Worm (Caenorhabditis elegans): Measurements from ENCODE around the gene clec-45.

The clec-45 gene

DNA sequence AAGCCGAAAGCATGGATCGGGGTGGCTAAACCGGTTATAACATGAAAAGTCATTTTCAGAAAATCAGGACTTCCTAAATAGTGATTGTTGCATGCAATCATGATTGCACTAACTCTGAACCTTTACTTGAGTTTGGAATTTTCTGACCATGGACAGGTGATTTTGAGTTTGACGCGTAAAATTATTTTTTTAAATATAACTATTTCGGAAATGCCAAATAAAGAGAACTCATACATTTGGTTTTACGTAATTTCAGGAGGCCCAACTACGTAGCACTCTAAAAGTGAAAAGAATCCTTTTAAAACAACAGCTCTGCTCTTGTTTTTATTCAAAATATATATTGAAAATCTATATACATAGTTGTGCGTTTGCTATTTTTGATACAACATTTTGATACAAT, 13.9 kb downstream of the clec-45 start, which contains the start of gene srh-234:
TSS of gene srh-234 (minus strand) at position 101 of the 400 bp plus-strand sequence.
- TF ChIP-seq ceh-44 (GFP tag; IDR thresholded peaks at IDR 0.05) = no peak
- no peak for TF ChIP-seq gei-8 (GFP tag; optimal IDR thresholded peaks at IDR 0.05)
- no peak for TF ChIP-seq nhr-76 (tag; optimal IDR thresholded peaks at IDR 0.05)

- TF ChIP-seq lin-13 (GFP tag; optimal IDR thresholded peaks at IDR 0.05) = no peak
- TF ChIP-seq unc-62 (GFP tag; optimal IDR thresholded peaks at IDR 0.05 in 1 of 2) = peak in 1 of 2 experiments; percentile 33
- TF ChIP-seq unc-62 (tag; optimal IDR thresholded peaks at IDR 0.05) = no peak
- no peak for TF ChIP-seq tra-1 (GFP tag; IDR thresholded peaks at IDR 0.05)
- no peak for TF ChIP-seq ces-1 (GFP tag; optimal IDR thresholded peaks at IDR 0.05)
- no peak for TF ChIP-seq Y75B8A.6 (GFP tag; IDR thresholded peaks at IDR 0.05)
Measured at ce11 chrV:7653567-7653966, 15.7 kb downstream of the clec-45 start, which contains the start of gene srh-200. Gene srh-200, minus strand, starts transcription at chrV:7653667.

- TF ChIP-seq ctbp-1 (GFP tag; IDR thresholded peaks at IDR 0.05) = no peak
- no peak for TF ChIP-seq lim-7 (GFP tag; IDR thresholded peaks at IDR 0.05)
- TF ChIP-seq madf-9 (GFP tag; conservative IDR thresholded peaks at IDR 0.05) = no peak
- TF ChIP-seq ceh-20 (GFP tag; IDR thresholded peaks at IDR 0.05) = no peak
- no peak for TF ChIP-seq tag-97 (GFP tag; IDR thresholded peaks at IDR 0.05)
- no peak for TF ChIP-seq nhr-111 (GFP tag; optimal IDR thresholded peaks at IDR 0.05)
- no peak for TF ChIP-seq nhr-6 (tag; optimal IDR thresholded peaks at IDR 0.05)
- no peak for TF ChIP-seq ceh-82 (tag; optimal IDR thresholded peaks at IDR 0.05)
- no peak for TF ChIP-seq daf-19 (GFP tag; conservative IDR thresholded peaks at IDR 0.05)
- TF ChIP-seq F26F4.8 (GFP tag; conservative IDR thresholded peaks at IDR 0.05) = no peak
- TF ChIP-seq Y75B8A.6 (GFP tag; IDR thresholded peaks at IDR 0.05) = no peak
- TF ChIP-seq Y105C5A.15 (GFP tag; IDR thresholded peaks at IDR 0.05) = no peak
- no peak for TF ChIP-seq ztf-7 (tag; optimal IDR thresholded peaks at IDR 0.05)
- TF ChIP-seq R02D3.7 (tag; optimal IDR thresholded peaks at IDR 0.05) = no peak
- TF ChIP-seq madf-5 (GFP tag; IDR thresholded peaks at IDR 0.05) = no peak
Measured at ce11 chrV:7667940-7668339, 30.0 kb downstream of the clec-45 start, which contains the start of gene C12D5.5. Gene C12D5.5, plus strand, starts transcription at chrV:7668240.

- TF ChIP-seq lin-13 (GFP tag; optimal IDR thresholded peaks at IDR 0.05) (no peak), Y75B8A.6 (GFP tag; IDR thresholded peaks at IDR 0.05) (no peak), zfp-3 (GFP tag; conservative IDR thresholded peaks at IDR 0.05) (no peak), lin-29 (GFP tag; IDR thresholded peaks at IDR 0.05) (no peak), aha-1 (tag) (no peak), zag-1 (tag; optimal IDR thresholded peaks at IDR 0.05) (no peak), ceh-32 (tag; optimal IDR thresholded peaks at IDR 0.05; ENCODE audit: poor library complexity) (no peak), pqm-1 (tag; optimal IDR thresholded peaks at IDR 0.05) (no peak), Y5F2A.4 (GFP tag; optimal IDR thresholded peaks at IDR 0.05) (no peak), nhr-102 (tag; optimal IDR thresholded peaks at IDR 0.05) (no peak), nhr-10 (tag; optimal IDR thresholded peaks at IDR 0.05) (no peak), duxl-1 (tag; optimal IDR thresholded peaks at IDR 0.05; ENCODE audit: poor library complexity) (no peak)
Measured at ce11 chrV:7672258-7672657, 34.4 kb downstream of the clec-45 start, which contains the start of gene C12D5.4. Gene C12D5.4, plus strand, starts transcription at chrV:7672558.

DNA sequence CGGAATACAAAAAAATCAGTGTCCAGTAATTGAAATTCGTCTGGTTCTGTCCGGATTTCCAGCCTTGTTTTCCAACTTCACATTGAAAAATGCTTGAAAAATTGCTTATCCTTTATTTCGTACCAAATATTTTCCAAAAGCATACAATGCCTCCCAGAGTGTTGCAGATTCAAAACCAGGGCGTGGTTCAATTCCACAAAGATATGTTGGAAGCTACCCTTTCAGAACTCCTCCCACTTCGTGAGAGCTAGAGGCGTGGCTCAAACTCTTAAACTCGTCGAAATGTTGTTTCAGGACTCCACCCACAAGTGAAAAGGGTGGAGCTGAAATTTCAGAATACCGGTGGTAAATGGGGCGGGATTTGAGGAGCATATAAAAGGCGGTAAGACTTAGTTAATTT, 38.0 kb downstream of the clec-45 start, which contains the start of gene C12D5.3:
TSS of gene C12D5.3 (plus strand) at position 301 of the 400 bp plus-strand sequence.
- no peak for TF ChIP-seq nhr-76 (tag; optimal IDR thresholded peaks at IDR 0.05)
- no peak for TF ChIP-seq unc-39 (tag; optimal IDR thresholded peaks at IDR 0.05)
- TF ChIP-seq Y5F2A.4 (GFP tag; optimal IDR thresholded peaks at IDR 0.05) = no peak
- no peak for TF ChIP-seq ceh-62 (tag; optimal IDR thresholded peaks at IDR 0.05)
- no peak for TF ChIP-seq spr-3 (GFP tag; optimal IDR thresholded peaks at IDR 0.05)
- TF ChIP-seq fos-1 (tag; optimal IDR thresholded peaks at IDR 0.05) = no peak
- TF ChIP-seq ctbp-1 (GFP tag; IDR thresholded peaks at IDR 0.05) = no peak
- no peak for TF ChIP-seq Y105C5A.15 (GFP tag; IDR thresholded peaks at IDR 0.05)
- TF ChIP-seq nhr-10 (tag; optimal IDR thresholded peaks at IDR 0.05) = no peak
- TF ChIP-seq pqm-1 (tag; optimal IDR thresholded peaks at IDR 0.05) = no peak
- no peak for TF ChIP-seq F10B5.3 (tag; optimal IDR thresholded peaks at IDR 0.05)
- TF ChIP-seq ZK546.5 (tag; optimal IDR thresholded peaks at IDR 0.05) = no peak
- TF ChIP-seq ces-1 (GFP tag; optimal IDR thresholded peaks at IDR 0.05) = no peak
- TF ChIP-seq mxl-3 (GFP tag; optimal IDR thresholded peaks at IDR 0.05) = no peak
- no peak for TF ChIP-seq lin-13 (GFP tag; optimal IDR thresholded peaks at IDR 0.05)
- TF ChIP-seq zip-2 (tag; optimal IDR thresholded peaks at IDR 0.05) = no peak
- TF ChIP-seq arid-1 (GFP tag; conservative IDR thresholded peaks at IDR 0.05) = no peak
- no peak for TF ChIP-seq nhr-6 (tag; optimal IDR thresholded peaks at IDR 0.05)
- no peak for TF ChIP-seq nhr-41 (GFP tag; IDR thresholded peaks at IDR 0.05)
